Fruit fly (Drosophila melanogaster) Kc167 (cell line): Measurements from ENCODE around the gene Pp1-87B.

Experiments used
- Myc ChIP-seq: fragments of >200 bp; optimal IDR thresholded peaks from 2 replicates; lab custom pipeline; 2017; ENCODE audit warnings: missing external identifiers
- Sin3A ChIP-seq: fragments of >200 bp; optimal IDR thresholded peaks from 2 replicates; lab custom pipeline; 2018; ENCODE audit warnings: missing external identifiers
- h ChIP-seq: fragments of >200 bp; optimal IDR thresholded peaks from 3 replicates; lab custom pipeline; 2018; ENCODE audit warnings: missing external identifiers
- insv ChIP-seq: fragments of >200 bp; optimal IDR thresholded peaks from 3 replicates; lab custom pipeline; 2018; ENCODE audit warnings: missing external identifiers
- psq ChIP-seq: fragments of >200 bp; optimal IDR thresholded peaks from 2 replicates; lab custom pipeline; 2017; ENCODE audit warnings: missing external identifiers
- ttk ChIP-seq: sonication (Bioruptor generic); optimal IDR thresholded peaks from 2 replicates; lab custom pipeline; 2017; ENCODE audit warnings: missing external identifiers

Pp1-87B gene

DNA sequence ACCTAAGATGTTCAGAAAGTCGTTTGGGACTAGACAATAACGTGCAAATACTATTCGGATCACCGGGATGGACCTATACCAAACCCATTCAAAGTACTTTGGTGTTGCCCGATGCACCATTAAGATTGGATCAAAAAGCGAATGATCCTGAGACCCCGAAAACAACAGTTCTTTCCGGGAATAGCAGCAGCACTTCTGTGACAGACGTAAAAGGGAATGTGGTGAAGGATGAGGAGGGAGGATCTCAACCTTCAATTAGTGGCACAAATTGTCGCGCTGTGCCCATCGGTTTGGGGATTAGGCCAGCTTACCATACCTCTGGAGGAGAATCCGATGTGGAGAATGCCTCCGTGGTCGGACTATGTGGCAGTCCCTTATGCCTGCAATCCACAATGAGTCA, 22.6 kb upstream of the Pp1-87B start:
- no peak for TF ChIP-seq ttk (lab: Kevin White, UChicago)
- TF ChIP-seq Sin3A, result no peak
- TF ChIP-seq Myc, result no peak
- no peak for TF ChIP-seq insv
- no peak for TF ChIP-seq h
- no peak for TF ChIP-seq psq

DNA sequence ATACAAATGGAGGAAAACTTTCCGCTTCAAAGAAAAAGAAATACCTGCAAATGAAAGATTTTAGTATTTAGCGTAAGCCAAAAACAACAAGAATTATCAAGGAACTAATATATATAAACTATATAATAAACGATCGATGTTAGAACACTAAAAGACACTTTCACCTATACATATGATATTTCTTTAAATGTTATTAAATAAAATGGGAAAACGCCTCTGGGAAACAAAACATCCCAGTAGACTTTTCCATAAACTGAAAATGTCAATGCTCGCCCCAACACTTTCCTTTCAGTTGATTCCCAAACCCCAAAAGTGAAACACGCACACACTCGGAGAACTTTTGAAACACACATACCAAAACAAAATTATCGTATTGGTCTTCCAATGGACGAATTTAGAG, 21.6 kb upstream of the Pp1-87B start, which contains the start of gene vrs:
vrs (plus strand) TSS at position 301 of the 400 bp plus-strand sequence.
- TF ChIP-seq psq, result no peak
- no peak for TF ChIP-seq Sin3A
- no peak for TF ChIP-seq Myc
- TF ChIP-seq h, result no peak
- no peak for TF ChIP-seq insv
- TF ChIP-seq ttk (lab: Kevin White, UChicago), result no peak

- TF ChIP-seq Myc (no peak), Sin3A (no peak), h (no peak), ttk (lab: Kevin White, UChicago) (no peak), psq (no peak), insv (no peak)
Measured at dm6 chr3R:12445468-12445867, 19.8 kb upstream of the Pp1-87B start.

DNA sequence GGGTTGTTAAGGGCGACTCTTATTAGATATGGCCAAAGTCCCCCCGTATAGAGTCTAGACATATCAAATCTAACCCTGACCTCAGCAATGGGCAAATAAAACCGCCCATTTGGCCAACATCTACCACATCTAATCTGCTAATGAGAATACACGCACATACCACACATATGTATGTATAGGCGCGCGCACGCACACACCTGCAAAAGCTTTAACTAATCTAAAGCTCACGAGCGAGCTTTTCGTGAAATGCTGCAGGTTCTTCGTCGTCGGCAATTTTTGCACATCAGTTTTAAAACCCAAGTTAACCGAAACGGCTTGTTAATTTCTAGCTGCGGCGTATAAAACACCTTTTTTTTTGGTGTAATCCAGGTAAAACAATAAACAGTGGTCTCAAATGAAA, 18.1 kb upstream of the Pp1-87B start:
- no peak for TF ChIP-seq Sin3A
- no peak for TF ChIP-seq ttk (lab: Kevin White, UChicago)
- TF ChIP-seq insv, result no peak
- no peak for TF ChIP-seq Myc
- no peak for TF ChIP-seq psq

DNA sequence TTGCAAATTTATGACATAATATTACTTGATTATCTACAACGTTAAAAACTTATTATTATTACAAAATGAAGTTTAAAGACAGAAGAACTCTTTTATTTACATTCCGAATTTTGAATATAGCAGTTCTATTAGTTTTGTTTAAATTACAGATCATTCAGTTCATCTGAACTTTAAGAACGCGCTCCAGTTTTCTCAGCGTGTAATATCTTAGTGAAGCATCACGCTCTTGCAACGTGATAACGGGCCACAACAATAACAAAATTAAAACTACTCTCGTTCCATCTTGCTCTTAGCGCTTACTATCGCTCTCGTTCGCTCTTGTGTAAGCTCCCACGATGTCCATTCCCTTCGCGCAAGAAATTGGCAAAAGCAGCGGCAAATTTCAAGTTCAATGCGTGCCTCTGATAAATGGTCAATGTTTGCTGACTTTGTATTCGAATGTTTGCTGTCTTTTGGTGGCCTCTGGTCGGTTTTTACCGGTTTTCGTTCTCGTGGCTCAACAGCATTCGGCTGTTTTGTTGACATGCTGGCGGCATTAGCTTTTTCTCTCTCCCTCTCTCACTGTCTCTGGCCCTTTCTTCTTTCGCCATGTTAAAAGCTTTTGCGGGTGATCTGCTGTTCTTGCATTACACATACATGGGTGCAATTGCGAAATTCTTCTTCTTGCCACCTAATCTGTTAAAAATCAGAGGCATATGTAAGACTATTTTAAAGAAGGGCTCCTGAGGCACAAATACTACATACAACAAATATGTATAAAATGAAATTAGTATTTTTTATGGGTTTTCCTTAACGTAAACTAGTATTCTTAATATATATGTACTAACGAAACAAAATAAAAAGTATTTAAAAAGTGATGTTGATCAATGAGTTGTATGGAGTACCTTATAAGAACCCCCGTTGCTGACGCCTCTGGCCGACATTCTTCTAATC, 17.1 kb upstream of the Pp1-87B start:
- TF ChIP-seq Sin3A (no peak), insv (no peak), h (no peak)

DNA sequence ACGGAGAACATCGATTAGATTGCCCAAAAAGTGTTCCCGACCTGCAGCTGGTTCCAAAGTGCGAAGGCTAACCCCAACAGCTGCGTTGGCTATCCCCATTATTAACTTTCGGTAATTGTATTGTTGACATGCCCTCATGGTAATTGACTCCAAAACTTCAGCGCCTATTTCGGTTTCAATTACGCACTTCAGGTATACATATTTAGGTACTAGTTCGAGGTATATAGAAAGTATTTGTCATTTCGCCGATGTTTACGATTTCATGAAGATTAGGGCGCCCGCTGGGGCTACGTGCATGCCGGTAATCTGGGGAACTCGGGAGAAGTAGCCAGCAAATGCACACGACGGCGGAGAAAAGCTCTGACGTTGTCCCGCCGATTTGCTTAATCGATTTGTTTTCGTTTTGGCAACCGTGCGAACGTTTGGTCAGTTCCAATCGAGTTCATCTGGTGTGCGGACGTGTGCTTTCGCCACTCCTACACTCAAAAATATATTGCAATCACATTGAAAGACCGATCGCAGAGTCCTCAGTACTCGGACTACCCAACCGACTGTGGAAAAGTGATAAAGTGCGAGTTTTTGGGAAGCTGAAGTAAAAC, 15.4 kb upstream of the Pp1-87B start:
- TF ChIP-seq insv (no peak), Myc (no peak), ttk (lab: Kevin White, UChicago) (no peak), psq (no peak), h (no peak), Sin3A (no peak)

DNA sequence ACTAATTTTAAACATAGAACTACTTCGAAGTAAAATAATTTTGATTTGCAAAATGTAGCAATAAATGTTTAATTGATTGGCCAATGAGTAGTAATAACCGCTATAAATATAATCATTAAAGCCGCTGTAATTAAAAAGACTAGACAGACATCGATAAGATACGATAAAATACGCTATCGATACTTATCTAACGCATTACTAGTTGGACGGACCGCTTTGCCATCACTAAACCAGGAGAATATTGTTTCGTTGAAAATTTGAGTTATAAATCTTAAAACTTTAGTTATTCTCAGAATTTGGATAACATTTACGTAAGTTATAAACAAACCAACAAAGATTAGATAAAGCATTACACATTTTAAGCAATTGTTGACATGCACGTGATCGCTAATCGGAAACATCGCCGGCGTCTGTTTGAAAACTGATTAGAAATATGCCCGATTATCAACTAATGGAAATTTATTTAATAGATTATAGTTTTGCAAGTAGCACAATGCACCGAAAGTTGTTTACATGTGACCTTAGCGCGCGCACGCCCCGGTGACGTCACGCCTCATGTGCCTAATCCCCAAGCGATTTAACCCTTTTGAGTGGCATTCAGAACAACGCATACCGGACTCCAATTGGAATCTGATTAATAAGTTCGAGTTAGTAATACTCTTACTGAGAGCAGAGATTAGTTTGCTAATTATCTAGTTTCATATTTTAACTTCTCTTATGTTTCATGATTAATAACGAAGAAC, 13.9 kb upstream of the Pp1-87B start, which contains the start of gene Desat1:
Desat1 (plus strand) TSS at position 200 of the 743 bp plus-strand sequence.
- TF ChIP-seq Myc (no peak), Sin3A (no peak), insv (no peak), psq (no peak), ttk (lab: Kevin White, UChicago) (no peak)

DNA sequence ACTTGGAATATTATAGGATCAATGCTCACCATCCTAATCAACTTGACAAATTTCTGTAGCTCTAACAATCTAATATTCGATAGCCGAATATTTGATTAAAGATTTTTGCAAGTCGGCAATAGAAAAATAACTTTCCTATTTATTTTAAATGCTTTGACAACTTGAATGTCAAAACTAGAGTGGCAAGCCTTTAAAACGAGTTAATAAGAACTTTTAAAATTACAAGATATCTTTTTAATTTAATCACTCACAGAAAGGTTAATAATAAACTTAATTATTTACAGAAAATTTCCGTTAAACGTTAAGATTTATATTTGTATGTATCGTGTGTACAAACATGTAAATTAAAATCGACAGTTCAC, 13.3 kb upstream of the Pp1-87B start, which contains the start of the genes CG17207 and CG46427:
CG17207 (minus strand) TSS at position 101 of the 362 bp plus-strand sequence.
CG46427 (minus strand) TSS at position 101 of the 362 bp plus-strand sequence.
- TF ChIP-seq ttk (lab: Kevin White, UChicago) (no peak), Myc (no peak), insv (no peak), psq (no peak), h (no peak), Sin3A (no peak)

DNA sequence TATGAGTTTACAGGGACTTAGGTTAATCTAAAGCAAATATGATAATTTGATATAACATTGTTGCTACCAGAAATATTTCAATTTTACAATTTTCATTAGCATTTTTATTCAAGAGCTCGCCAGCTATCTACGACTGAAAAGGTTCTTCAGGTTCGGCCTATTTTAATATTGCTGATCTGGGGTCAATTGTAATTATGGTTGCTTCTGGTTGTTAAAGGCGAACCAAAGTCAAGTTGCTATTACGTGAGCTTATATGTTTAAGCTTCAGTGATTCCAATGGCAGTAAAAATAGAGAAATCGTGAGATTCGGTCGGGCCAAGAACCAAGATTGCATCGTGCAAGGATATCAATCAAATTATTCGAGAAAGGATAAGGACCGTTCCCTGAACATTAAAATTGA, 10.2 kb upstream of the Pp1-87B start, which contains the start of gene Desat2:
Desat2 (plus strand) TSS at position 301 of the 400 bp plus-strand sequence.
- TF ChIP-seq psq, result no peak
- TF ChIP-seq h, result no peak
- no peak for TF ChIP-seq ttk (lab: Kevin White, UChicago)
- TF ChIP-seq insv, result no peak
- TF ChIP-seq Myc, result no peak
- TF ChIP-seq Sin3A, result no peak

dm6 chr3R:12433764-12434163, 8.0 kb upstream of the Pp1-87B start, which contains the start of the genes Aos1 and Srlp:
Gene Aos1, minus strand, starts transcription at chr3R:12433822.
Gene Srlp, plus strand, starts transcription at chr3R:12434098.
- TF ChIP-seq insv, result no peak
- TF ChIP-seq Myc, result no peak
- TF ChIP-seq psq, result no peak
- no peak for TF ChIP-seq Sin3A
- no peak for TF ChIP-seq ttk (lab: Kevin White, UChicago)
- TF ChIP-seq h, result no peak

DNA sequence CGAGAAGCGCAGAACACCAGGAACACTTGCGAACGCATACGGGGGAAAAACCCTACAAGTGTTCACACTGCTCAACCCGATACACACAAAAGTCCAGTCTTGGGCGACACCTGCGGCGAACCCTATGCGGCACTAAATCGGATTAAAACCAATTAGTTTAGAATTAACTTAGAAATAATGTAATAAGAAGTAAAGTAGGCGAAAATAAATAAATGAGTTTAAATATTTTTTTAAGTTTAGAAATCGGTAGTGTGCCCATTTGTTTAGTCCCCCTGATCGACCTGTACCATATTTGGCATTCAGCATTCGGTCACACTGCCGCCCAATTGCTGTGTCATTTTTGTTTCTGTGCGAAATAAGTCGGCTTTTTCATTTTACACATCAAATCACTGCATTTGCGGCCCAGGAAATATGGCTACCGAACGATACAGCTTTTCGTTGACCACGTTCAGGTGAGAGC, 5.3 kb upstream of the Pp1-87B start, which contains the start of gene Prosalpha2:
Prosalpha2 (plus strand) TSS at position 292 of the 460 bp plus-strand sequence.
- TF ChIP-seq Sin3A (no peak), ttk (lab: Kevin White, UChicago) (no peak), Myc (no peak), psq (no peak), h (no peak), insv (no peak)

DNA sequence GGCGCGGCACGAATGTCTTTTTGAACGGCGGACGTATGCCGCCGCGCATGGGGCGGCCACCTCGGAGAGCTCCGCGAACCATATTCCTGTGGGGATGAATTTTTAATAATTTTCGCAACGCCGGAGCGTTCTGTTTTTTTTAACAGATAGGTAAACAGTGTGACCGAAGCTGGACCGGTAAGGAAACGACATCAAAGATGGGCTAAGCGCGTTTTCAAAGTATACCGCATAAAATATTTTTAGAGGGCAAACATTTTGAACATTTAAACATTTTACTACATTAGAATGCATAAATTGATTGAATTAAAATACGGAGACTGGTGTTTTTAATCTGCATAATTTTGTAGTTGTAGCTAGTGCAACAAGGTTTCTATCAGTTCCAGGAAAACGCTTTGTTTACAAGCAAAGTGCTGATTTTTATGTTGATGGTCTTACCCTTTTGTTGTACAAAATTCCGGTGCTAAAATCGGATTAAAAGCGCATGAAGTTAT, 3.4 kb upstream of the Pp1-87B start, which contains the start of the genes CG5641 and CG5245:
CG5641 (minus strand) TSS at position 163 of the 491 bp plus-strand sequence.
CG5245 (plus strand) TSS at position 441 of the 491 bp plus-strand sequence.
- no peak for TF ChIP-seq Myc
- no peak for TF ChIP-seq Sin3A
- no peak for TF ChIP-seq h
- TF ChIP-seq psq, result no peak
- TF ChIP-seq insv, result no peak
- TF ChIP-seq ttk (lab: Kevin White, UChicago), result no peak

DNA sequence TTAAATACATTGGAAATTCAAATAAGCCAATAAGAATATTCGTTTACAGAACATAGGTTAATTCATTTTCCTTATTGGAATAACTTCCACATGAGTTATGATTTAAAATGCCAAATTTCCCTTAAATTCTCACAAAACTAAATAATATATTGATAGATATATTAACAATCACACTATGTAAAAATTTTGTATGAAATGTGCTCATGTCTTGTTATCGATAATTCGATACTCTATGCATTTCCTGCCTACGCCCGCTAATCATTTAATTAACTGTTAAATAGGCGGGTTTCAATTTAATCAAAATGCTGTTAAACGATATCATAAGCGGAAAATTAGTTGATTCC, 565 bp upstream of the Pp1-87B start, which contains the start of gene NANS:
NANS (plus strand) TSS at position 269 of the 344 bp plus-strand sequence.
- no peak for TF ChIP-seq Myc
- no peak for TF ChIP-seq h
- no peak for TF ChIP-seq ttk (lab: Kevin White, UChicago)
- TF ChIP-seq psq, result no peak
- no peak for TF ChIP-seq Sin3A
- no peak for TF ChIP-seq insv
